Worm (Caenorhabditis elegans) whole organism, early embryonic: ENCODE results near the gene Y47D3A.14.

Experiments used
- F13C5.2 ChIP-seq: sonication (generic microtip); optimal IDR thresholded peaks from 2 replicates; lab custom pipeline; 2017; ENCODE audit warnings: mild to moderate bottlenecking, missing genetic modification characterization, inconsistent platforms, missing compliant biosample characterization
- aly-1 ChIP-seq: sonication (generic microtip); optimal IDR thresholded peaks from 2 replicates; lab custom pipeline; 2016; ENCODE audit warnings: missing genetic modification characterization, missing compliant biosample characterization
- ama-1 ChIP-seq: fragments of 150-350 bp; optimal IDR thresholded peaks from 2 replicates; lab custom pipeline; 2014
- ceh-36 ChIP-seq: sonication (generic microtip); optimal IDR thresholded peaks from 2 replicates; lab custom pipeline; 2016; ENCODE audit warnings: missing genetic modification characterization, inconsistent platforms, missing compliant biosample characterization
- ets-7 ChIP-seq: sonication (generic microtip); optimal IDR thresholded peaks from 2 replicates; lab custom pipeline; 2016; ENCODE audit warnings: missing genotype, missing genetic modification characterization, missing compliant biosample characterization
- flt-1 ChIP-seq: fragments of 200-800 bp; sonication (Bioruptor generic); IDR thresholded peaks from 2 replicates; pipeline ENCODE4 v1.3.6; 2022; ENCODE audit warnings: missing genetic modification characterization, missing compliant biosample characterization
- hmg-4 ChIP-seq: fragments of 200-800 bp; sonication (Bioruptor generic); optimal IDR thresholded peaks from 2 replicates; lab custom pipeline; 2018; ENCODE audit warnings: mild to moderate bottlenecking, missing genetic modification characterization, missing compliant biosample characterization
- hnd-1 ChIP-seq: sonication (generic microtip); optimal IDR thresholded peaks from 2 replicates; lab custom pipeline; 2016; ENCODE audit warnings: missing genetic modification characterization, missing compliant biosample characterization
- scrt-1 ChIP-seq: fragments of 200-800 bp; sonication (Bioruptor generic); IDR thresholded peaks from 2 replicates; pipeline ENCODE4 v1.3.6; 2022; ENCODE audit warnings: missing genetic modification characterization, missing compliant biosample characterization
- sea-1 ChIP-seq: fragments of 200-800 bp; sonication (Bioruptor generic); conservative IDR thresholded peaks from 2 replicates; pipeline ENCODE4 v1.3.6; 2022; ENCODE audit warnings: missing genetic modification characterization, missing compliant biosample characterization
- tra-4 ChIP-seq: sonication (generic microtip); optimal IDR thresholded peaks from 2 replicates; lab custom pipeline; 2017; ENCODE audit warnings: missing genetic modification characterization, missing compliant biosample characterization

DNA sequence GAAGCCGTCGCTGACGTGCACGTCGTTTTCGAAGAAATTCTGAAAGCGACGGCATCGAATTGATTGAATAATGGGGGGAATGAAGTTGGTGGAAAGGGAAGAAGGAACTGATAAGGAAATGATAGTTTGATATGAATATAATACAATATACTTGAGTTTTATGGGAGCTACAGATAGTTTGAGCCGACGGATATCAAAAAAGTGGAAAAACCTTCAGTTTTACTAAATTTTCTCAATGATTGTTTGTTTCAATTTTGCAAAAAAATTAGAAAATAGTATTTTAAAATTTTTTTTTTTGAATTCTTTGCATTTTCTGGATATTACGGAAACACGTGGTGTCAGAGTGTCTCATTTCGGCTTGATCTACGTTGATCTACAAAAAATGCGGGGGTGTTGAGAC, 34.1 kb upstream of the Y47D3A.14 start, which contains the start of gene obr-1:
- TF ChIP-seq ceh-36 (tag; lab: Kevin White, UChicago) (no peak), hmg-4 (GFP tag; lab: Kevin White, UChicago) (no peak), tra-4 (no peak), ama-1 (no peak), scrt-1 (GFP tag; lab: Robert Waterston, UW) (no peak), aly-1 (tag; lab: Kevin White, UChicago) (no peak), sea-1 (GFP tag; lab: Robert Waterston, UW) (no peak), flt-1 (GFP tag; lab: Robert Waterston, UW) (no peak), F13C5.2 (tag; lab: Kevin White, UChicago) (no peak), hnd-1 (tag; lab: Kevin White, UChicago) (no peak), ets-7 (tag; lab: Kevin White, UChicago) (no peak)
